Fruit fly (Drosophila melanogaster) whole organism, wandering third instar larva: ENCODE data around the gene Fkbp39.
A peak's percentile ranks its signal among the peaks of the same experiment; 100 is the strongest.

Source experiments
- Abd-B ChIP-seq: fragments of >200 bp; optimal IDR thresholded peaks from 2 replicates; lab custom pipeline; 2017; ENCODE audit warnings: missing biosample characterization, missing genetic modification characterization
- CG32264 ChIP-seq: fragments of 200-800 bp; sonication (Bioruptor generic); optimal IDR thresholded peaks from 2 replicates; lab custom pipeline; 2016; ENCODE audit warnings: missing biosample characterization, missing genetic modification characterization
- CG9705 ChIP-seq: fragments of 200-800 bp; sonication (Bioruptor generic); optimal IDR thresholded peaks from 2 replicates; lab custom pipeline; 2018; ENCODE audit warnings: missing biosample characterization, mild to moderate bottlenecking, missing genetic modification characterization
- CrebA ChIP-seq: fragments of 200-800 bp; sonication (Bioruptor generic); optimal IDR thresholded peaks from 2 replicates; lab custom pipeline; 2016; ENCODE audit warnings: missing biosample characterization, mild to moderate bottlenecking, missing genetic modification characterization, borderline replicate concordance
- Dfd ChIP-seq: fragments of >200 bp; optimal IDR thresholded peaks from 2 replicates; lab custom pipeline; 2017; ENCODE audit warnings: missing biosample characterization, missing genetic modification characterization
- Dif ChIP-seq: fragments of 200-275, 200-300 bp; sonication (Bioruptor generic); optimal IDR thresholded peaks from 2 replicates; lab custom pipeline; 2018; ENCODE audit warnings: missing biosample characterization, missing genetic modification characterization; ENCODE audit not compliant: partially characterized antibody
- GATAd ChIP-seq: sonication (Bioruptor generic); optimal IDR thresholded peaks from 2 replicates; lab custom pipeline; 2016; ENCODE audit warnings: missing biosample characterization, missing genetic modification characterization
- HLH106 ChIP-seq: fragments of 200-800 bp; optimal IDR thresholded peaks from 3 replicates; lab custom pipeline; 2019; ENCODE audit warnings: missing biosample characterization, mild to moderate bottlenecking, missing genetic modification characterization, moderate library complexity
- Hnf4 ChIP-seq: fragments of 200-800 bp; sonication (Bioruptor generic); optimal IDR thresholded peaks from 2 replicates; lab custom pipeline; 2016; ENCODE audit warnings: missing biosample characterization, mild to moderate bottlenecking, missing genetic modification characterization
- Hr78 ChIP-seq: fragments of >200 bp; optimal IDR thresholded peaks from 2 replicates; lab custom pipeline; 2017; ENCODE audit warnings: missing biosample characterization, missing genetic modification characterization
- Hr83 ChIP-seq: fragments of 200-300 bp; sonication (Bioruptor generic); optimal IDR thresholded peaks from 2 replicates; lab custom pipeline; 2016; ENCODE audit warnings: missing biosample characterization, mild to moderate bottlenecking, missing genetic modification characterization, moderate library complexity; ENCODE audit not compliant: poor library complexity, severe bottlenecking
- Jra ChIP-seq: sonication (Bioruptor generic); optimal IDR thresholded peaks from 2 replicates; lab custom pipeline; 2016; ENCODE audit warnings: missing biosample characterization, missing genetic modification characterization
- Mio ChIP-seq: sonication (Bioruptor generic); optimal IDR thresholded peaks from 2 replicates; lab custom pipeline; 2016; ENCODE audit warnings: missing biosample characterization, missing genetic modification characterization
- Myc ChIP-seq: fragments of >200 bp; optimal IDR thresholded peaks from 2 replicates; lab custom pipeline; 2017
- N ChIP-seq: fragments of >200 bp; optimal IDR thresholded peaks from 2 replicates; lab custom pipeline; 2018; ENCODE audit warnings: missing biosample characterization, missing external identifiers, missing genetic modification characterization
- OdsH ChIP-seq: fragments of 200-800 bp; sonication (Bioruptor generic); optimal IDR thresholded peaks from 2 replicates; lab custom pipeline; 2016; ENCODE audit warnings: missing biosample characterization, mild to moderate bottlenecking, missing genetic modification characterization
- Rel ChIP-seq, 2 experiments: fragments of 200-800 bp; sonication (Bioruptor generic) in 1 of 2; optimal IDR thresholded peaks; 2 replicates in 1 of 2; 3 replicates in 1 of 2; lab custom pipeline; 2016 to 2019; ENCODE audit warnings: mild to moderate bottlenecking in 2 of 2, missing biosample characterization in 2 of 2, missing genetic modification characterization in 2 of 2, moderate library complexity in 1 of 2
- Sp1 ChIP-seq: fragments of 200-800 bp; sonication (Bioruptor generic); optimal IDR thresholded peaks from 3 replicates; lab custom pipeline; 2019; ENCODE audit warnings: missing biosample characterization, mild to moderate bottlenecking, missing genetic modification characterization, moderate library complexity
- Vsx2 ChIP-seq: fragments of 200-300, 225-300 bp; sonication (Bioruptor generic); optimal IDR thresholded peaks from 2 replicates; lab custom pipeline; 2018; ENCODE audit warnings: missing biosample characterization, missing genetic modification characterization; ENCODE audit not compliant: partially characterized antibody
- br ChIP-seq: fragments of 200-800 bp; sonication (Bioruptor generic); optimal IDR thresholded peaks from 2 replicates; lab custom pipeline; 2016; ENCODE audit warnings: missing biosample characterization, missing genetic modification characterization
- brk ChIP-seq: fragments of 200-800 bp; sonication (Bioruptor generic); optimal IDR thresholded peaks from 2 replicates; lab custom pipeline; 2016; ENCODE audit warnings: missing biosample characterization, mild to moderate bottlenecking, missing genetic modification characterization
- dl ChIP-seq, 2 experiments: fragments of 175-275, 200-275 bp in 1 of 2; fragments of 200-275 bp in 1 of 2; sonication (Bioruptor generic); optimal IDR thresholded peaks; lab custom pipeline; 2018; ENCODE audit warnings: mild to moderate bottlenecking in 2 of 2, missing biosample characterization in 2 of 2, missing genetic modification characterization in 2 of 2, moderate library complexity in 2 of 2; ENCODE audit not compliant: partially characterized antibody in 2 of 2, insufficient read depth in 1 of 2
- dmrt93B ChIP-seq: fragments of 200-800 bp; sonication (Bioruptor generic); optimal IDR thresholded peaks from 2 replicates; lab custom pipeline; 2018; ENCODE audit warnings: missing biosample characterization, mild to moderate bottlenecking, missing genetic modification characterization
- dsf ChIP-seq: sonication (Bioruptor generic); optimal IDR thresholded peaks from 2 replicates; lab custom pipeline; 2016; ENCODE audit warnings: missing biosample characterization, missing genetic modification characterization, borderline replicate concordance
- ey ChIP-seq: fragments of 200-800 bp; sonication (Bioruptor generic); optimal IDR thresholded peaks from 2 replicates; lab custom pipeline; 2016; ENCODE audit warnings: missing biosample characterization, missing genetic modification characterization
- foxo ChIP-seq, 2 experiments: fragments of 200-800 bp; sonication (Bioruptor generic); optimal IDR thresholded peaks; 2 replicates in 1 of 2; 3 replicates in 1 of 2; lab custom pipeline; 2016 to 2017; ENCODE audit warnings: missing biosample characterization in 2 of 2, missing genetic modification characterization in 2 of 2
- fru ChIP-seq: fragments of 200-800 bp; sonication (Bioruptor generic); optimal IDR thresholded peaks from 3 replicates; lab custom pipeline; 2016; ENCODE audit warnings: missing biosample characterization, mild to moderate bottlenecking, missing genetic modification characterization
- h ChIP-seq: fragments of 200-800 bp; sonication (Bioruptor generic); optimal IDR thresholded peaks from 3 replicates; lab custom pipeline; 2016; ENCODE audit warnings: missing biosample characterization, mild to moderate bottlenecking, missing genetic modification characterization
- jim ChIP-seq: fragments of 175-275, 200-325 bp; sonication (Bioruptor generic); optimal IDR thresholded peaks from 2 replicates; lab custom pipeline; 2016; ENCODE audit warnings: missing biosample characterization, mild to moderate bottlenecking, missing genetic modification characterization
- lola ChIP-seq: fragments of >200 bp; optimal IDR thresholded peaks from 2 replicates; lab custom pipeline; 2017; ENCODE audit warnings: missing biosample characterization, missing genetic modification characterization
- pan ChIP-seq: fragments of >200 bp; optimal IDR thresholded peaks from 2 replicates; lab custom pipeline; 2017
- psq ChIP-seq: fragments of 200-800 bp; sonication (Bioruptor generic); optimal IDR thresholded peaks from 3 replicates; lab custom pipeline; 2017; ENCODE audit warnings: missing biosample characterization, mild to moderate bottlenecking, missing genetic modification characterization, moderate library complexity
- rgr ChIP-seq: fragments of 200-800 bp; sonication (Bioruptor generic); optimal IDR thresholded peaks from 3 replicates; lab custom pipeline; 2016; ENCODE audit warnings: missing biosample characterization, mild to moderate bottlenecking, missing genetic modification characterization
- sage ChIP-seq: fragments of 200-800 bp; sonication (Bioruptor generic); optimal IDR thresholded peaks from 2 replicates; lab custom pipeline; 2016; ENCODE audit warnings: missing biosample characterization, mild to moderate bottlenecking, missing genetic modification characterization
- sv ChIP-seq: fragments of 200-800 bp; sonication (Bioruptor generic); optimal IDR thresholded peaks from 3 replicates; lab custom pipeline; 2016; ENCODE audit warnings: missing biosample characterization, missing genetic modification characterization
- tai ChIP-seq: sonication (Bioruptor generic); optimal IDR thresholded peaks from 2 replicates; lab custom pipeline; 2016; ENCODE audit warnings: missing biosample characterization, missing genetic modification characterization
- usp ChIP-seq: fragments of >200 bp; optimal IDR thresholded peaks from 2 replicates; lab custom pipeline; 2017; ENCODE audit warnings: missing biosample characterization, missing genetic modification characterization
- woc ChIP-seq: sonication (Bioruptor generic); optimal IDR thresholded peaks from 2 replicates; lab custom pipeline; 2016; ENCODE audit warnings: missing biosample characterization, mild to moderate bottlenecking, missing genetic modification characterization

The Fkbp39 gene

DNA sequence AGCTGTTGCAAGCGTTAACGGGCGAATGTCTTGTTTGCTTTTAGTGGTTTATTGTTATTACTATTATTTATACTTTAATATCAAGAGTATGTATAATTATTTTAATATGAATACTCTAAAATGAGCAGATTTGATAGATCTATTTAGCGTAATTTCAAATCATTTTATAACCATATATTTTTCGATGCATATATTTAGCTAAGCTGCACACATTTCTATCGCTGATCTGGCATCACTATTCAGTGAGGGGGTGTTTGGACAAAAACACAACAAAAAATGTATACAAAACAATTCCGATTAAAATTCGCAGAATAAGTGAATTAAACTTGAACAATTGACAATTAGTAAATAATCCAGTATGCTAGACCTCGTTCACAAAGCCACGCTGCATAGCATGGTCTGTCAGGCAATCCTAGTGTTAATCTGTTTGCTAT is 18.1 kb upstream of the Fkbp39 start, which contains the start of the genes Trs33 and Tmtc4:
TSS of gene Trs33 (minus strand) at position 3 of the 434 bp plus-strand sequence.
TSS of gene Tmtc4 (plus strand) at position 233 of the 434 bp plus-strand sequence.
- no peak for TF ChIP-seq sv (GFP tag; lab: Kevin White, UChicago)
- TF ChIP-seq Hnf4 (GFP tag; lab: Kevin White, UChicago) = no peak
- peak; percentile 71 for TF ChIP-seq woc (GFP tag; lab: Kevin White, UChicago)
- TF ChIP-seq Dfd (GFP tag; lab: Kevin White, UChicago) = no peak
- peak; percentile 70 for TF ChIP-seq rgr (GFP tag; lab: Kevin White, UChicago)
- peak; percentile 29 for TF ChIP-seq Sp1 (GFP tag; lab: Kevin White, UChicago)
- TF ChIP-seq OdsH (GFP tag; lab: Kevin White, UChicago) = peak; percentile 11
- peak in 1 of 2 experiments; percentile 66 for TF ChIP-seq foxo (GFP tag; optimal IDR thresholded peaks at IDR 0.05; lab: Kevin White, UChicago)
- TF ChIP-seq Hr83 (GFP tag; lab: Kevin White, UChicago) = peak; percentile 23
- TF ChIP-seq CG9705 (GFP tag; lab: Kevin White, UChicago) = peak; percentile 56
- TF ChIP-seq psq (GFP tag; lab: Kevin White, UChicago) = peak; percentile 51
- TF ChIP-seq Abd-B (GFP tag; lab: Kevin White, UChicago) = no peak
- no peak for TF ChIP-seq Vsx2 (GFP tag; lab: Kevin White, UChicago)
- TF ChIP-seq HLH106 = peak; percentile 67
- TF ChIP-seq Rel (GFP tag; optimal IDR thresholded peaks at IDR 0.05; lab: Kevin White, UChicago) = no peak
- peak; percentile 51 for TF ChIP-seq Rel (tag; optimal IDR thresholded peaks at IDR 0.05; lab: Kevin White, UChicago)
- TF ChIP-seq Myc = peak; percentile 87
- no peak for TF ChIP-seq Dif (GFP tag; lab: Kevin White, UChicago)
- peak; percentile 49 for TF ChIP-seq h (GFP tag; lab: Kevin White, UChicago)

DNA sequence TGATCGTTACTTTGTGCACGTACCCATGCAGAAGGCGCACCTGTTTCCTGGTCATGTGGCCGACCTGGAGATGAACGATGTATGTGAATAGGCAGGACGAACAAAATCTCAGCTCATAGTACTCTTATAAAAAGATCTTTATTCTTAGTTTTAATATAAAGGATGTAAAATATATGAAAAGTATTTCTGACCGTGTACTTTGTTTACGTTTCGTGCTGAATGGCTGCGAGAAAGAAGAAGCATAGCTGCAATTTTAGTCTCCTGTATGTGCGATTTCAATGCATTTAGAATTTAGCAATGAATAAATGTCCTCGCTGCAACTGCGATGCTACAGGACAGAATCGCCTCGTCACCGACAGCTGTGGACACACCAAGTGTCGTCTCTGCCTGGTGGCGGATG is 14.9 kb upstream of the Fkbp39 start, which contains the start of the genes CG42726 and CG42727:
TSS of gene CG42726 (plus strand) at position 227 of the 400 bp plus-strand sequence.
TSS of gene CG42727 (plus strand) at position 227 of the 400 bp plus-strand sequence.
- TF ChIP-seq psq (GFP tag; lab: Kevin White, UChicago) = no peak
- TF ChIP-seq Hnf4 (GFP tag; lab: Kevin White, UChicago) = no peak
- TF ChIP-seq Vsx2 (GFP tag; lab: Kevin White, UChicago) = no peak
- TF ChIP-seq CG9705 (GFP tag; lab: Kevin White, UChicago) = peak; percentile 16
- TF ChIP-seq Myc = no peak
- TF ChIP-seq brk (GFP tag; lab: Kevin White, UChicago) = no peak
- no peak for TF ChIP-seq Abd-B (GFP tag; lab: Kevin White, UChicago)
- peak; percentile 17 for TF ChIP-seq woc (GFP tag; lab: Kevin White, UChicago)
- no peak for TF ChIP-seq Jra (GFP tag; lab: Kevin White, UChicago)
- no peak for TF ChIP-seq dsf (GFP tag; lab: Kevin White, UChicago)
- TF ChIP-seq br = peak; percentile 45
- no peak for TF ChIP-seq tai (GFP tag; lab: Kevin White, UChicago)
- no peak for TF ChIP-seq Dif (GFP tag; lab: Kevin White, UChicago)
- TF ChIP-seq Rel (GFP tag; optimal IDR thresholded peaks at IDR 0.05; lab: Kevin White, UChicago) = no peak
- TF ChIP-seq Rel (tag; optimal IDR thresholded peaks at IDR 0.05; lab: Kevin White, UChicago) = no peak
- TF ChIP-seq CG32264 = no peak
- TF ChIP-seq HLH106 = peak; percentile 45
- no peak for TF ChIP-seq Hr78 (GFP tag; lab: Kevin White, UChicago)
- no peak for TF ChIP-seq Dfd (GFP tag; lab: Kevin White, UChicago)
- TF ChIP-seq pan (lab: Kevin White, UChicago) = no peak
- TF ChIP-seq CrebA (GFP tag; lab: Kevin White, UChicago) = no peak
- TF ChIP-seq Mio (GFP tag; lab: Kevin White, UChicago) = no peak
- TF ChIP-seq usp (GFP tag; lab: Kevin White, UChicago) = no peak
- no peak for TF ChIP-seq dl (GFP tag; optimal IDR thresholded peaks at IDR 0.05; lab: Kevin White, UChicago; ENCODE audit: insufficient read depth in 1 of 2, partially characterized antibody in 2 of 2)
- TF ChIP-seq GATAd (GFP tag; lab: Kevin White, UChicago) = no peak
- TF ChIP-seq rgr (GFP tag; lab: Kevin White, UChicago) = peak; percentile 56
- TF ChIP-seq OdsH (GFP tag; lab: Kevin White, UChicago) = peak; percentile 18
- TF ChIP-seq sage = no peak
- peak; percentile 28 for TF ChIP-seq Sp1 (GFP tag; lab: Kevin White, UChicago)
- TF ChIP-seq fru = no peak
- TF ChIP-seq dmrt93B (GFP tag; lab: Kevin White, UChicago) = no peak
- TF ChIP-seq foxo (GFP tag; optimal IDR thresholded peaks at IDR 0.05; lab: Kevin White, UChicago) = peak in 1 of 2 experiments; percentile 60
- no peak for TF ChIP-seq Hr83 (GFP tag; lab: Kevin White, UChicago)
- TF ChIP-seq sv (GFP tag; lab: Kevin White, UChicago) = peak; percentile 14
- no peak for TF ChIP-seq lola (GFP tag; lab: Kevin White, UChicago)
- peak; percentile 27 for TF ChIP-seq ey (GFP tag; lab: Kevin White, UChicago)
- TF ChIP-seq N (GFP tag; lab: Kevin White, UChicago) = no peak
- peak; percentile 43 for TF ChIP-seq h (GFP tag; lab: Kevin White, UChicago)
- no peak for TF ChIP-seq jim
